Fruit fly (Drosophila melanogaster): Measurements from ENCODE around the gene CG11779.

The CG11779 gene

DNA sequence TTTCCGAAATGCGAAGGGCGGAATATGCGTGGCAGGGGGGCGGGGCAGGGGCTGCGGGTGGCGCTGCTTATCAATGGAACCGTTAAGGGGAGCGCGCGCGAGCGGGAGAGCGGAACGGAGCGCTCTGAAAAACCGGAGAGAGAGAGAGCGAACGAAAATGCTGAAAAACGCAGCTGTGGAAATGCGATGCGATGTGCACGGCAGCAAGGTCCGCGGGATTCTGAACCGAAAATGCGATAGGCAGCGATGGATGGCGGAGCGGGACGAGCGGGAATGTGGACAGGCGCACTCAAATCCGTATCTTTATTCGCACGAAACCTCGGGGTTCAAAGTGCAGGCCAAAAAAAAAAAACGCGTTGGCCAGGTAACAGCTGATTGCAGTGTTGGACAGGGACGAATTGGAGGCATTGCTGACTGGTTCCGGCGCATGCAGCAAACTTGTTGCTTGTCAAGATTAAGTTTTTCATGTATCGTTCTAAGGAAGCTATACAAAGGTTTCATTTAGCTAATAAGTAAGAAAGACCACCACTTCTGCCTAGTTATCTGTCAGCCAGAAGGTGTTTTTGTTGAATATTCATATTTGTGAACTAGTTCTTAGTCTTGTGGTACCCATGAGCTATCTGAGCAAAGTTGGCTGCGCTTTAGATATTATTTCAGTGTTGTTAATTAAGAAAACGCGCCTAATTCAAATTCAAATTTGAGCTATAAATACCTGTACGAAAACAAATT is 12.0 kb downstream of the CG11779 start, which contains the start of gene Ppcs (continued):
- TF ChIP-seq Mes4 (GFP tag; optimal IDR thresholded peaks at IDR 0.05), result peak; percentile 47
- TF ChIP-seq CG7786 (GFP tag; optimal IDR thresholded peaks at IDR 0.05), result peak; percentile 65
- TF ChIP-seq CG3065 (GFP tag; optimal IDR thresholded peaks at IDR 0.05), result no peak
- TF ChIP-seq CG10209 (GFP tag; optimal IDR thresholded peaks at IDR 0.05), result peak; percentile 51
- 0 out of 3 replicates have a peak, but pooled peaks have one; percentile 17 for TF ChIP-seq sr (GFP tag; IDR thresholded peaks at IDR 0.05)
- TF ChIP-seq CG2129 (GFP tag; IDR thresholded peaks at IDR 0.05; ENCODE audit: partially characterized antibody), result no peak
- TF ChIP-seq CG43689 (GFP tag; IDR thresholded peaks at IDR 0.05), result no peak
- TF ChIP-seq Oaz (GFP tag; IDR thresholded peaks at IDR 0.05), result no peak
- TF ChIP-seq CG13296 (GFP tag; optimal IDR thresholded peaks at IDR 0.05), result peak; percentile 73
- peak; percentile 83 for TF ChIP-seq CG17186 (GFP tag; optimal IDR thresholded peaks at IDR 0.05)
- TF ChIP-seq CG13775 (GFP tag; optimal IDR thresholded peaks at IDR 0.05), result peak; percentile 69
- TF ChIP-seq Lim3 (GFP tag; IDR thresholded peaks at IDR 0.05), result no peak
- no peak; the same call in 1 of the 2 replicates for TF ChIP-seq inv (GFP tag; IDR thresholded peaks at IDR 0.05; ENCODE audit: partially characterized antibody)
- TF ChIP-seq zf30C (GFP tag; optimal IDR thresholded peaks at IDR 0.05), result no peak
- peak; percentile 69 for TF ChIP-seq CG16863 (GFP tag; optimal IDR thresholded peaks at IDR 0.05)
- peak; percentile 13; the same call in 1 of the 3 replicates for TF ChIP-seq croc (GFP tag; conservative IDR thresholded peaks at IDR 0.05)
- TF ChIP-seq CG7839 (tag; optimal IDR thresholded peaks at IDR 0.05), result peak; percentile 53
- no peak; the same call in 1 of the 2 replicates for TF ChIP-seq HLH3B (GFP tag; IDR thresholded peaks at IDR 0.05)
- TF ChIP-seq CG11093 (GFP tag; IDR thresholded peaks at IDR 0.05), result no peak
- no peak for TF ChIP-seq Hmx (GFP tag; optimal IDR thresholded peaks at IDR 0.05)
- TF ChIP-seq Dbx (GFP tag; IDR thresholded peaks at IDR 0.05), result peak; percentile 54; the same call in 2 of the 3 replicates
- peak; percentile 62 for TF ChIP-seq nerfin-1 (tag; optimal IDR thresholded peaks at IDR 0.05)
- TF ChIP-seq pan (optimal IDR thresholded peaks at IDR 0.05), result no peak
- TF ChIP-seq pan (GFP tag; optimal IDR thresholded peaks at IDR 0.05 in 1 of 2, IDR thresholded peaks at IDR 0.05 in 1 of 2), result peak in 1 of 2 experiments; percentile 40
- TF ChIP-seq CG3281 (GFP tag; optimal IDR thresholded peaks at IDR 0.05), result peak; percentile 76
- peak; percentile 35 for TF ChIP-seq D19B (GFP tag; optimal IDR thresholded peaks at IDR 0.05)
- no peak for TF ChIP-seq H15 (GFP tag; IDR thresholded peaks at IDR 0.05)
- TF ChIP-seq gcm (GFP tag; optimal IDR thresholded peaks at IDR 0.05), result no peak
- peak; percentile 59 for TF ChIP-seq Hand (GFP tag; optimal IDR thresholded peaks at IDR 0.05)
- peak; percentile 77 for TF ChIP-seq yki (optimal IDR thresholded peaks at IDR 0.05)
- peak; percentile 58 for TF ChIP-seq Dip3 (GFP tag; optimal IDR thresholded peaks at IDR 0.05)
- TF ChIP-seq Hr51 (GFP tag; optimal IDR thresholded peaks at IDR 0.05), result peak; percentile 51 to 66
- peak; percentile 55 for TF ChIP-seq Fer3 (tag; optimal IDR thresholded peaks at IDR 0.05)
- TF ChIP-seq CG9215 (GFP tag; IDR thresholded peaks at IDR 0.05), result peak; percentile 63
- peak; percentile 75 for TF ChIP-seq sug (tag; optimal IDR thresholded peaks at IDR 0.05)
- TF ChIP-seq exex (tag; optimal IDR thresholded peaks at IDR 0.05), result peak; percentile 57
- no peak for TF ChIP-seq pita (GFP tag; optimal IDR thresholded peaks at IDR 0.05)
- peak; percentile 80 for TF ChIP-seq sob (GFP tag; IDR thresholded peaks at IDR 0.05)
- TF ChIP-seq CG13424 (tag; optimal IDR thresholded peaks at IDR 0.05), result peak; percentile 50
- peak; percentile 70 for TF ChIP-seq pum (GFP tag; optimal IDR thresholded peaks at IDR 0.05)
- TF ChIP-seq Pdp1 (GFP tag; optimal IDR thresholded peaks at IDR 0.05), result peak; percentile 38 to 59
- TF ChIP-seq CG8944 (GFP tag; optimal IDR thresholded peaks at IDR 0.05), result peak; percentile 65
- TF ChIP-seq CG17359 (tag; optimal IDR thresholded peaks at IDR 0.05), result peak; percentile 32
- no peak for TF ChIP-seq CG11723 (GFP tag; optimal IDR thresholded peaks at IDR 0.05)
- TF ChIP-seq CoRest (tag; optimal IDR thresholded peaks at IDR 0.05), result peak; percentile 65
- peak; percentile 65 for TF ChIP-seq slou (GFP tag; optimal IDR thresholded peaks at IDR 0.05)
- peak; percentile 97 for TF ChIP-seq Ets97D (GFP tag; optimal IDR thresholded peaks at IDR 0.05)
- TF ChIP-seq Rfx (GFP tag; IDR thresholded peaks at IDR 0.05), result peak; percentile 60
- TF ChIP-seq kni (GFP tag; optimal IDR thresholded peaks at IDR 0.05), result peak; percentile 70

Measured in whole organism, embryonic.